Worm (Caenorhabditis elegans): Measurements from ENCODE around the gene str-28.
"Not testable (repeated sequence)": the region's sequence is repeated elsewhere in the genome, so short reads cannot be mapped to it uniquely, and the experiment has no call there.

Gene str-28

ce11 chrV:7485000-7485399, 12.3 kb upstream of the str-28 start, which contains the start of gene srbc-8:
Gene srbc-8, minus strand, starts transcription at chrV:7485100.
- TF ChIP-seq W03F9.2 (tag; optimal IDR thresholded peaks at IDR 0.05): no peak
- no peak for TF ChIP-seq him-1 (tag; optimal IDR thresholded peaks at IDR 0.05)
- TF ChIP-seq dao-5 (tag; optimal IDR thresholded peaks at IDR 0.05): no peak

- TF ChIP-seq him-1 (tag; optimal IDR thresholded peaks at IDR 0.05) (no peak), W03F9.2 (tag; optimal IDR thresholded peaks at IDR 0.05) (no peak), dao-5 (tag; optimal IDR thresholded peaks at IDR 0.05) (no peak)
Measured at ce11 chrV:7480949-7481348, 8.2 kb upstream of the str-28 start, which contains the start of gene C18B10.6. Gene C18B10.6, minus strand, starts transcription at chrV:7481049.

- TF ChIP-seq W03F9.2 (tag; optimal IDR thresholded peaks at IDR 0.05) (no peak), dao-5 (tag; optimal IDR thresholded peaks at IDR 0.05) (no peak), him-1 (tag; optimal IDR thresholded peaks at IDR 0.05) (no peak)
Measured at ce11 chrV:7478404-7478803, 5.7 kb upstream of the str-28 start, which contains the start of gene str-190. Gene str-190, minus strand, starts transcription at chrV:7478504.

DNA sequence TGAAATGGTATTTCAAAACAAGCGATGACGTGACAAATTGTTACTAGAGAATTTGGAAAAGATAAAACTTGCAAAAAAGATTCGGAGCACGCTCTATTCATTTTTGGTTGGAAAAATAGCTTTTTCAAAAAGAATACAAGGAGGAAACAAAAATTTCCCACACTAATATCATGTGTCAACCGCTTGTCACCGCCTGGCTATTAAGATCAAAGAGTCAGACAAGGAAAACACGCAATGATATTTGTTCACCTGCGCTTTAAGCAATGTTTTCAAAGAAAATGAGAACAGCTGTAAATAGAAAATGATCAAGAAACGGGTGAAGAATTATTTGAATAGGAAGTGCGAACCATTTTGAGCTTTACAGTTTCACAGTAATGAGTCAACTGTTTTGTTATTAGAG, 4.1 kb upstream of the str-28 start, which contains the start of gene srh-125:
TSS of gene srh-125 (minus strand) at position 101 of the 400 bp plus-strand sequence.
- TF ChIP-seq dao-5 (tag; optimal IDR thresholded peaks at IDR 0.05) (no peak), him-1 (tag; optimal IDR thresholded peaks at IDR 0.05) (no peak), W03F9.2 (tag; optimal IDR thresholded peaks at IDR 0.05) (no peak)

- TF ChIP-seq him-1 (tag; optimal IDR thresholded peaks at IDR 0.05): no peak
- TF ChIP-seq W03F9.2 (tag; optimal IDR thresholded peaks at IDR 0.05): no peak
- no peak for TF ChIP-seq dao-5 (tag; optimal IDR thresholded peaks at IDR 0.05)
Measured at ce11 chrV:7465509-7465908, 7.2 kb downstream of the str-28 start, which contains the start of gene F25E5.1. Gene F25E5.1, plus strand, starts transcription at chrV:7465884.

DNA sequence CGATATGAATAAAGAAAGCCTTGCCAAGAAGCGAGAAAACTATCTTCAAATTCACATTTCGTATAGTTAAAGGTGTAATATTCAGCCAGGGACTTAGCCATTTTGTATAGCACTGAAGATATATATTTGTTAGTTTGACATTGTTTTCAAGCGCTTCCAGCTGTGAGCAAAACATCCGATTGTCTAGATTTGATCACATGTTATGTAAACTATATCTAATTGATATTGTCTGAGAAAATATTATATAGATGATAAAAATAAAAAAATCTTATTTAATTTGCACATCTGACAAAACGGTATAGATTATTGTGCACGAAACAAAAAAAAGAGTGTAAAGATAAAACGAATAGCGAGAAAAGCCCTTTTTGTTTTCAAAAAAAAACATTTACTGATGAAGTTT, 8.0 kb downstream of the str-28 start, which contains the start of gene srh-89:
TSS of gene srh-89 (minus strand) at position 101 of the 400 bp plus-strand sequence.
- TF ChIP-seq him-1 (tag; optimal IDR thresholded peaks at IDR 0.05) (no peak), dao-5 (tag; optimal IDR thresholded peaks at IDR 0.05) (no peak), W03F9.2 (tag; optimal IDR thresholded peaks at IDR 0.05) (no peak)

DNA sequence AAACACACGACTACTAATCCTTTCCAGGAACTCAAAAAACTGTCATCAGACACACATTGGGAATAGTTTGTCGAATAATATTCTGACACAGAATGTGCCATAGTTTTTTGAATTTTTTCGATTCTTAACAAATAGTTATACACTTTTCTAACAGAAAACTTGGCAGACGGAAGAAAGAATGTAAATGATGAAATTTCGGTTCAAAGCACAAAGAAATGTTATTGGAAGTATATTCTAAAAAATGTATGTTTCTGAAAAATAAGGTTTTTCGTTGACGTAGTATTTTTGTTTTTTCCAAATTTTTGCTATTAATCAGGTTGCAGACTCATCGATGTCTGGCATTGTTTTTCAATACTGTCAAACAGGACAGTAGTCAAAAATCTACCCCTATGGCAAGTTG, 11.8 kb downstream of the str-28 start, which contains the start of gene srh-92:
TSS of gene srh-92 (minus strand) at position 101 of the 400 bp plus-strand sequence.
- no peak for TF ChIP-seq him-1 (tag; optimal IDR thresholded peaks at IDR 0.05)
- no peak for TF ChIP-seq dao-5 (tag; optimal IDR thresholded peaks at IDR 0.05)
- no peak for TF ChIP-seq W03F9.2 (tag; optimal IDR thresholded peaks at IDR 0.05)

DNA sequence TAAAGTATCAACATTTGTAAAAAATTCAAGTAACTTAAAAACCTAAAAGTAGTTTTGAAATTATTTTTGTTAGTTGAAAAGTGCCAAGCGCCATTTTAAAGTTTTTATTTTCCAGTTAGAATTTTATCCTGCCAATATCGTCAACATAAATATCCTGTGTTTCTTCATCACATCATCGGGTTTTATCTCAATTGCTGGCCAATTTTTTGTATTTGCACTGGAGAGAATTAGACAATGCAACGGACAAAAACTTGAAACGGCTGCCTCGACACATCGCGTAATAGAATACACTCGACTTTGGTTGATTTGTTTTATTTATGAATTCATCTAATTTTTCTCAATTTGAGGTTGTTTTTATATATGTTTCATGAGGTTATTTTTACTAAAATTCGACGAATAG, 17.7 kb downstream of the str-28 start, which contains the start of gene F25E5.2:
TSS of gene F25E5.2 (plus strand) at position 301 of the 400 bp plus-strand sequence.
- TF ChIP-seq W03F9.2 (tag; optimal IDR thresholded peaks at IDR 0.05): no peak
- no peak for TF ChIP-seq dao-5 (tag; optimal IDR thresholded peaks at IDR 0.05)
- no peak for TF ChIP-seq him-1 (tag; optimal IDR thresholded peaks at IDR 0.05)

DNA sequence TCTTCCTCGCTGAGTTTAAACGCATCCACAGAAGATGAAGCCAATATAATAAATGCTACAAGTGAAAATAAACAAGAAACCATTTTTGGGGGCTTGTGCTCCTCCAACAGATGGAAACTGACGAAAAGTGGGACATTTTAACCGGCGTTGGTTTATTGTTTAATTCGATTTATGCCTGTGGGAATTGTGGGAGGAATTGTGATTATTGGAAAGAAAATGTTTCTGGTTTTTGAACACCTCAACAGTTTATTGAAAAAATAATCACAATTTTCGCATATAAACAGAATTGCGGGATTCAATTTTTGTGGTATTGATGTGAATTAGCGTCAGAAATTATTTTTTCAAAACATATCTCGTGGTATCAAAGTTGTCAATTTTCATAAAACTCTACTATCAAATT, 18.5 kb downstream of the str-28 start, which contains the start of gene try-8:
TSS of gene try-8 (minus strand) at position 101 of the 400 bp plus-strand sequence.
- TF ChIP-seq dao-5 (tag; optimal IDR thresholded peaks at IDR 0.05): no peak

ce11 chrV:7451421-7451820, 21.3 kb downstream of the str-28 start, which contains the start of gene try-11:
Gene try-11, plus strand, starts transcription at chrV:7451721.
- no peak for TF ChIP-seq dao-5 (tag; optimal IDR thresholded peaks at IDR 0.05)

DNA sequence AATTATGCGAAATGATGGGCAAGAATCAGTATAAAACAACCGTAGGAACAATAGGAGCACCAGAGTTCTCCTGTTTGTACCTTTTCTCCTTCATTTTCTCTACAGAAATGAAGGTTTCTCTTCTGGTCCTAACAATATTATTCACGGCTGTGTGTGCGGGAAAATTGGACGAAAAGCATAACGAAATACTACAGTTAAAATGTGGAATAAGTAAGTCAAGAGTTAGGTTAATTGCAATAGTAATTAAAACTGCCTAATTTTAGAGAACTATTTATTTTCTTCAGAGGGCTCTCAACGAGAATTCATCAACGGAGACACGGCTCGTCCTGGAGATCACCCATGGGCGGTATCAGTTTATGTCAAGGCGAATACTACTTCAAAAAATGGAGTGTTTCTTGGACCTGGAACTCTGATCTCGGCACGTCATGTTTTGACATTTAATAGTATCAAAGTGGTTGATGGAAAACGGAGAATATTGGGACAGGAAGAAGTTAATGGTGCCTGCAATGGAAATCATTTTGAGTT, 23.4 kb downstream of the str-28 start, which contains the start of gene try-12:
TSS of gene try-12 (plus strand) at position 51 of the 525 bp plus-strand sequence.
- TF ChIP-seq dao-5 (tag; optimal IDR thresholded peaks at IDR 0.05) (no peak), him-1 (tag; optimal IDR thresholded peaks at IDR 0.05) (no peak), W03F9.2 (tag; optimal IDR thresholded peaks at IDR 0.05) (no peak)

ce11 chrV:7446965-7447364, 25.8 kb downstream of the str-28 start, which contains the start of gene F25E5.5:
Gene F25E5.5, plus strand, starts transcription at chrV:7447265.
- no peak for TF ChIP-seq dao-5 (tag; optimal IDR thresholded peaks at IDR 0.05)
- TF ChIP-seq W03F9.2 (tag; optimal IDR thresholded peaks at IDR 0.05): no peak
- TF ChIP-seq him-1 (tag; optimal IDR thresholded peaks at IDR 0.05): no peak

DNA sequence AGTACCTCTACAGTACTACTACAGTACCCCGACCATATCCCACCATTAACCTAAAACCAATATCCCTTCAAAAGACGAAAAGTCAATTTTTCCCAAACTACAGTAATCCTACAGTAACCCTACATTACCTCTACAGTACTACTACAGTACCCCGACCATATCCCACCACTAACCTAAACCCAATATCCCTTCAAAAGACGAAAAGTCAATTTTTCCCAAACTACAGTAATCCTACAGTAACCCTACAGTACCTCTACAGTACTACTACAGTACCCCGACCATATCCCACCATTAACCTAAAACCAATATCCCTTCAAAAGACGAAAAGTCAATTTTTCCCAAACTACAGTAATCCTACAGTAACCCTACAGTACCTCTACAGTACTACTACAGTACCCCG, 28.4 kb downstream of the str-28 start, which contains the start of gene nhr-141:
TSS of gene nhr-141 (plus strand) at position 331 of the 400 bp plus-strand sequence.
- TF ChIP-seq him-1, dao-5, W03F9.2 (tag; optimal IDR thresholded peaks at IDR 0.05): not testable (repeated sequence)

DNA sequence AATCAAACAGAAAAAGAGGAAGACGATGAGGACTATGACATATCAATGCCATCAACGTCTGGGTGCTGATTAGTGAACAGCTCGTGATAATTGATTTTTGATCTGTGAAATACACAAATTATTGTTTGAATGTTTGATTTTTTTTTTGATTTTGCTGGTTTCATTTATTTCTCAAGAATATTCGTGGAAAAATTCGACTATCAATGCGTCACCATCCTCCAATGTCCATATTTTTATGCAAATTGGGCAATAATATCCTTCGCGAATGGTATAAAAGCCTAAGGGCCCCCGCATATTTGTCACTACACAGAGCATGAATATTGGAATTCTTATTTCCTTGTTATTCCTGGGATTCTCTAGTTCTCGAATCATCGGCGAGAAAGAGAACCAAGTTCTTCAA, 32.9 kb downstream of the str-28 start, which contains the start of gene try-13:
TSS of gene try-13 (plus strand) at position 301 of the 400 bp plus-strand sequence.
- TF ChIP-seq dao-5 (tag; optimal IDR thresholded peaks at IDR 0.05) (no peak), him-1 (tag; optimal IDR thresholded peaks at IDR 0.05) (no peak), W03F9.2 (tag; optimal IDR thresholded peaks at IDR 0.05) (no peak)
